Fruit fly (Drosophila melanogaster) whole organism, prepupa: ENCODE data around the gene skd.
A peak's percentile ranks its signal among the peaks of the same experiment; 100 is the strongest.

Source experiments
- CG10631 ChIP-seq: fragments of 200-800 bp; sonication (Bioruptor generic); optimal IDR thresholded peaks from 2 replicates; lab custom pipeline; 2016; ENCODE audit warnings: missing biosample characterization, missing genetic modification characterization
- CG3919 ChIP-seq: fragments of 200-800 bp; sonication (Bioruptor generic); optimal IDR thresholded peaks from 3 replicates; lab custom pipeline; 2016; ENCODE audit warnings: missing biosample characterization, missing genetic modification characterization
- Eip78C ChIP-seq: fragments of 200-800 bp; sonication (Bioruptor generic); peaks from one replicate; lab custom pipeline; 2016; ENCODE audit warnings: missing biosample characterization, missing genetic modification characterization
- Ets96B ChIP-seq: fragments of 200-800 bp; optimal IDR thresholded peaks from 2 replicates; lab custom pipeline; 2019; ENCODE audit warnings: missing biosample characterization, mild to moderate bottlenecking, missing genetic modification characterization, moderate library complexity
- Hr39 ChIP-seq: fragments of 200-800 bp; sonication (Bioruptor generic); optimal IDR thresholded peaks from 2 replicates; lab custom pipeline; 2016; ENCODE audit warnings: missing biosample characterization, missing genetic modification characterization
- Sox102F ChIP-seq: fragments of 200-800 bp; sonication (Bioruptor generic); optimal IDR thresholded peaks from 2 replicates; lab custom pipeline; 2016; ENCODE audit warnings: missing biosample characterization, mild to moderate bottlenecking, missing genetic modification characterization
- Sox14 ChIP-seq: fragments of 200-800 bp; sonication (Bioruptor generic); optimal IDR thresholded peaks from 3 replicates; lab custom pipeline; 2016; ENCODE audit warnings: missing biosample characterization, missing genetic modification characterization
- salr ChIP-seq, 2 experiments: fragments of 200-800 bp; sonication (Bioruptor generic); optimal IDR thresholded peaks; 3 replicates each; lab custom pipeline; 2016 to 2018; ENCODE audit warnings: missing biosample characterization in 2 of 2, missing genetic modification characterization in 2 of 2, mild to moderate bottlenecking in 1 of 2

DNA sequence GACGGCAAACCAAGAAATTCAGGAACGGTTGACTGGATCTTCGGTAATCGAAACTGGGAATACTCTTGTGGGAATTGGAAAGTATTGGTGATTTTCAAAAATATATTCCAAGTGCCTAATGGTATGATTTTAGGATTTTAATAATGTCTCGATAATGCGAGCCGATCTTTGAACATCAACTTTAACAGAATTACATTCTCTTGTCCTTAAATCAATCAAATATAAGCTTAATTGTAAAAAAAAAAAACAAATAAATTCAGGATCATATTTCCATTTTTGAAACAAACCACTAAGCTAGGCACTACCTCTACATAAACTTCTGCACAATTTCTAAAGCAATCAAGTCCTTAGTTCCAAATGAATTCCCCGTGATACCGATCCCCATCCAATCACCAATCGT is 78.8 kb downstream of the skd start:
- TF ChIP-seq Ets96B (tag; lab: Kevin White, UChicago) (no peak), CG3919 (no peak), salr (GFP tag; optimal IDR thresholded peaks at IDR 0.05; lab: Kevin White, UChicago) (no peak), Sox14 (GFP tag; lab: Kevin White, UChicago) (no peak), Sox102F (GFP tag; lab: Kevin White, UChicago) (no peak), Hr39 (GFP tag; lab: Kevin White, UChicago) (peak; percentile 26), CG10631 (GFP tag; lab: Kevin White, UChicago) (no peak), Eip78C (GFP tag; lab: Kevin White, UChicago) (peak; percentile 75)
